Fruit fly (Drosophila melanogaster): ENCODE measurements around the gene rdgC.

dm6 chr3L:20237167-20237566 is 10.7 kb upstream of the rdgC start:
- TF ChIP-seq EcR (GFP tag; optimal IDR thresholded peaks at IDR 0.05) (no peak), Pif1B (GFP tag; optimal IDR thresholded peaks at IDR 0.05) (no peak), CG8301 (tag; optimal IDR thresholded peaks at IDR 0.05) (no peak), CG17806 (tag; optimal IDR thresholded peaks at IDR 0.05) (no peak), CG13204 (GFP tag; optimal IDR thresholded peaks at IDR 0.05) (no peak), CG15710 (tag; optimal IDR thresholded peaks at IDR 0.05) (no peak), Snoo (tag; optimal IDR thresholded peaks at IDR 0.05) (no peak), CG34367 (tag; optimal IDR thresholded peaks at IDR 0.05) (no peak)
